Worm (Caenorhabditis elegans) whole organism, L3 larva: ENCODE results near the gene B0454.6.

ENCODE experiments used
- ZK546.5 ChIP-seq: sonication (generic microtip); optimal IDR thresholded peaks from 2 replicates; lab custom pipeline; 2017; ENCODE audit warnings: missing biosample characterization, missing genetic modification characterization
- jun-1 ChIP-seq: fragments of 150-350 bp; optimal IDR thresholded peaks from 2 replicates; lab custom pipeline; 2014; ENCODE audit warnings: missing biosample characterization, missing genetic modification reagents, missing genetic modification characterization
- nhr-11 ChIP-seq: fragments of 150-350 bp; optimal IDR thresholded peaks from 2 replicates; lab custom pipeline; 2014; ENCODE audit warnings: missing biosample characterization, missing genetic modification characterization
- nhr-12 ChIP-seq: fragments of 150-350 bp; optimal IDR thresholded peaks from 2 replicates; lab custom pipeline; 2014; ENCODE audit warnings: missing biosample characterization, missing genetic modification characterization
- snpc-4 ChIP-seq: fragments of 150-350 bp; optimal IDR thresholded peaks from 2 replicates; lab custom pipeline; 2014; ENCODE audit warnings: missing biosample characterization, missing genetic modification characterization
- tbx-2 ChIP-seq: sonication (generic microtip); optimal IDR thresholded peaks from 2 replicates; lab custom pipeline; 2016; ENCODE audit warnings: mild to moderate bottlenecking, missing genetic modification characterization, missing compliant biosample characterization

- no peak for TF ChIP-seq jun-1 (tag; lab: Kevin White, UChicago)
- TF ChIP-seq tbx-2 (tag; lab: Kevin White, UChicago), result no peak
- no peak for TF ChIP-seq ZK546.5
- TF ChIP-seq nhr-12 (tag; lab: Kevin White, UChicago), result no peak
- TF ChIP-seq snpc-4 (tag; lab: Kevin White, UChicago), result no peak
- TF ChIP-seq nhr-11 (tag; lab: Kevin White, UChicago), result no peak
Measured at ce11 chrII:2987854-2988350, 44.7 kb upstream of the B0454.6 start, which contains the start of gene lido-7.
